Worm (Caenorhabditis elegans) whole organism, L2 larva: ENCODE measurements around the gene B0222.15.
A peak's percentile ranks its signal among the peaks of the same experiment; 100 is the strongest.

Source experiments
- C34F6.9 ChIP-seq: fragments of 150-350 bp; optimal IDR thresholded peaks from 2 replicates; lab custom pipeline; 2014; ENCODE audit warnings: missing biosample characterization, missing genetic modification characterization
- F13H6.1 ChIP-seq: sonication (generic microtip); optimal IDR thresholded peaks from 2 replicates; lab custom pipeline; 2016; ENCODE audit warnings: missing genetic modification characterization, missing compliant biosample characterization
- R02D3.7 ChIP-seq: fragments of 150-350 bp; optimal IDR thresholded peaks from 2 replicates; lab custom pipeline; 2014; ENCODE audit warnings: missing biosample characterization, missing genetic modification characterization
- ZK546.5 ChIP-seq: sonication (generic microtip); optimal IDR thresholded peaks from 2 replicates; lab custom pipeline; 2017; ENCODE audit warnings: missing biosample characterization, missing genetic modification characterization
- alr-1 ChIP-seq: fragments of 150-350 bp; optimal IDR thresholded peaks from 2 replicates; lab custom pipeline; 2014; ENCODE audit warnings: missing biosample characterization, missing genetic modification characterization
- aly-2 ChIP-seq: fragments of 150-350 bp; optimal IDR thresholded peaks from 2 replicates; lab custom pipeline; 2014; ENCODE audit warnings: missing biosample characterization, missing genetic modification characterization
- ama-1 ChIP-seq: fragments of 150-350 bp; optimal IDR thresholded peaks from 2 replicates; lab custom pipeline; 2018; ENCODE audit warnings: inconsistent platforms
- ceh-16 ChIP-seq: fragments of 150-350 bp; optimal IDR thresholded peaks from 2 replicates; lab custom pipeline; 2014; ENCODE audit warnings: missing biosample characterization, missing genetic modification characterization
- crh-2 ChIP-seq: sonication (generic microtip); optimal IDR thresholded peaks from 2 replicates; lab custom pipeline; 2017; ENCODE audit warnings: missing biosample characterization, missing genetic modification characterization
- dmd-4 ChIP-seq: sonication (generic microtip); optimal IDR thresholded peaks from 2 replicates; lab custom pipeline; 2017; ENCODE audit warnings: missing biosample characterization, missing genetic modification characterization
- egl-27 ChIP-seq: sonication (generic microtip); optimal IDR thresholded peaks from 3 replicates; lab custom pipeline; 2017; ENCODE audit warnings: missing biosample characterization, missing genetic modification reagents, missing genetic modification characterization
- elt-3 ChIP-seq: sonication (generic microtip); optimal IDR thresholded peaks from 2 replicates; lab custom pipeline; 2017; ENCODE audit warnings: missing biosample characterization, missing genetic modification characterization
- fos-1 ChIP-seq: fragments of 150-350 bp; optimal IDR thresholded peaks from 2 replicates; lab custom pipeline; 2014; ENCODE audit warnings: missing biosample characterization, missing genetic modification characterization
- gmeb-1 ChIP-seq: fragments of 150-350 bp; optimal IDR thresholded peaks from 2 replicates; lab custom pipeline; 2014; ENCODE audit warnings: missing biosample characterization, missing genetic modification characterization
- lin-11 ChIP-seq: fragments of 150-350 bp; sonication (generic microtip); optimal IDR thresholded peaks from 2 replicates; lab custom pipeline; 2014; ENCODE audit warnings: missing biosample characterization, missing genetic modification characterization, inconsistent platforms, mixed read lengths
- lin-13 ChIP-seq: fragments of 150-350 bp; optimal IDR thresholded peaks from 2 replicates; lab custom pipeline; 2014; ENCODE audit warnings: missing biosample characterization, missing genetic modification reagents, missing genetic modification characterization
- mab-5 ChIP-seq: fragments of 150-350 bp; optimal IDR thresholded peaks from 2 replicates; lab custom pipeline; 2014; ENCODE audit warnings: missing biosample characterization, missing genetic modification characterization
- mdl-1 ChIP-seq, 2 experiments: fragments of 150-350 bp in 1 of 2; sonication (generic microtip) in 1 of 2; optimal IDR thresholded peaks; 2 replicates each; lab custom pipeline; 2017; ENCODE audit warnings: missing biosample characterization in 2 of 2, missing genetic modification characterization in 2 of 2
- nhr-10 ChIP-seq: sonication (generic microtip); optimal IDR thresholded peaks from 2 replicates; lab custom pipeline; 2017; ENCODE audit warnings: missing biosample characterization, missing genetic modification characterization
- nhr-11 ChIP-seq: fragments of 150-350 bp; optimal IDR thresholded peaks from 2 replicates; lab custom pipeline; 2014; ENCODE audit warnings: missing biosample characterization, missing genetic modification characterization
- nhr-12 ChIP-seq: fragments of 150-350 bp; optimal IDR thresholded peaks from 2 replicates; lab custom pipeline; 2014; ENCODE audit warnings: missing biosample characterization, missing genetic modification characterization
- nhr-129 ChIP-seq: fragments of 150-350 bp; optimal IDR thresholded peaks from 2 replicates; lab custom pipeline; 2014; ENCODE audit warnings: missing biosample characterization, missing genetic modification characterization
- nhr-21 ChIP-seq: fragments of 150-350 bp; optimal IDR thresholded peaks from 2 replicates; lab custom pipeline; 2014; ENCODE audit warnings: missing biosample characterization, missing genetic modification characterization
- nhr-23 ChIP-seq: fragments of 150-350 bp; optimal IDR thresholded peaks from 2 replicates; lab custom pipeline; 2014; ENCODE audit warnings: missing biosample characterization, missing genetic modification reagents, missing genetic modification characterization
- nhr-237 ChIP-seq: fragments of 150-350 bp; optimal IDR thresholded peaks from 2 replicates; lab custom pipeline; 2014; ENCODE audit warnings: missing biosample characterization, missing genetic modification characterization
- nhr-6 ChIP-seq: fragments of 150-350 bp; optimal IDR thresholded peaks from 2 replicates; lab custom pipeline; 2014; ENCODE audit warnings: missing biosample characterization, missing genetic modification characterization
- sem-4 ChIP-seq: fragments of 150-350 bp; optimal IDR thresholded peaks from 2 replicates; lab custom pipeline; 2014; ENCODE audit warnings: missing biosample characterization, missing genetic modification reagents, missing genetic modification characterization
- sma-9 ChIP-seq, 2 experiments: fragments of 150-350 bp in 1 of 2; sonication (generic microtip) in 1 of 2; optimal IDR thresholded peaks; 2 replicates each; lab custom pipeline; 2014 to 2016; ENCODE audit warnings: missing genetic modification characterization in 2 of 2, mild to moderate bottlenecking in 1 of 2, missing biosample characterization in 1 of 2, missing compliant biosample characterization in 1 of 2, missing genetic modification reagents in 1 of 2, moderate library complexity in 1 of 2
- snpc-4 ChIP-seq: fragments of 150-350 bp; optimal IDR thresholded peaks from 2 replicates; lab custom pipeline; 2014; ENCODE audit warnings: missing biosample characterization, missing genetic modification characterization
- unc-55 ChIP-seq: fragments of 150-350 bp; sonication (generic microtip); optimal IDR thresholded peaks from 3 replicates; lab custom pipeline; 2014; ENCODE audit warnings: missing biosample characterization, missing genetic modification reagents, missing genetic modification characterization
- unc-62 ChIP-seq: fragments of 150-350 bp; optimal IDR thresholded peaks from 2 replicates; lab custom pipeline; 2014; ENCODE audit warnings: missing biosample characterization, missing genetic modification reagents, missing genetic modification characterization
- ztf-1 ChIP-seq: fragments of 200-800 bp; sonication (Bioruptor generic); conservative IDR thresholded peaks from 2 replicates; pipeline ENCODE4 v1.3.6; 2022; ENCODE audit warnings: missing genetic modification characterization, missing compliant biosample characterization
- ztf-11 ChIP-seq: sonication (generic microtip); optimal IDR thresholded peaks from 2 replicates; lab custom pipeline; 2017; ENCODE audit warnings: missing biosample characterization, missing genetic modification characterization
- ztf-4 ChIP-seq: fragments of 150-350 bp; optimal IDR thresholded peaks from 2 replicates; lab custom pipeline; 2014; ENCODE audit warnings: missing biosample characterization, missing genetic modification characterization

Gene B0222.15

ce11 chrV:9175218-9175837 is 18.7 kb upstream of the B0222.15 start, which contains the start of gene spas-1 (continued):
- TF ChIP-seq nhr-237 (tag; lab: Kevin White, UChicago) (no peak), mdl-1 (tag; optimal IDR thresholded peaks at IDR 0.05; lab: Kevin White, UChicago) (no peak), ztf-1 (GFP tag; lab: Robert Waterston, UW) (no peak), ztf-4 (tag; lab: Kevin White, UChicago) (peak; percentile 78), nhr-11 (tag; lab: Kevin White, UChicago) (no peak), gmeb-1 (tag; lab: Kevin White, UChicago) (peak; percentile 99), ztf-11 (tag; lab: Kevin White, UChicago) (no peak), nhr-23 (no peak), sem-4 (peak; percentile 75), dmd-4 (tag; lab: Kevin White, UChicago) (no peak), alr-1 (tag; lab: Kevin White, UChicago) (no peak), F13H6.1 (tag; lab: Kevin White, UChicago) (peak; percentile 88), lin-13 (GFP tag; lab: Kevin White, UChicago) (peak; percentile 87), crh-2 (tag; lab: Kevin White, UChicago) (peak; percentile 92), nhr-129 (peak; percentile 91), snpc-4 (peak; percentile 82), nhr-12 (no peak), nhr-10 (no peak), unc-62 (GFP tag; lab: Kevin White, UChicago) (peak; percentile 12), ama-1 (lab: Kevin White, UChicago) (no peak), R02D3.7 (peak; percentile 55), nhr-6 (peak; percentile 81), elt-3 (tag; lab: Kevin White, UChicago) (no peak), egl-27 (tag; lab: Kevin White, UChicago) (peak; percentile 74), ZK546.5 (no peak)

- TF ChIP-seq elt-3 (tag; lab: Kevin White, UChicago) = no peak
- TF ChIP-seq mdl-1 (tag; optimal IDR thresholded peaks at IDR 0.05; lab: Kevin White, UChicago) = no peak
- TF ChIP-seq ceh-16 (tag; lab: Kevin White, UChicago) = no peak
- no peak for TF ChIP-seq unc-55
- no peak for TF ChIP-seq aly-2 (tag; lab: Kevin White, UChicago)
- no peak for TF ChIP-seq ztf-11 (tag; lab: Kevin White, UChicago)
- no peak for TF ChIP-seq C34F6.9
- TF ChIP-seq, all 48 proteins: peak for 0
Observed at ce11 chrV:9173789-9174188, 17.2 kb upstream of the B0222.15 start, which contains the start of gene pqn-16. Gene pqn-16 (plus strand): TSS chrV:9174089.

ce11 chrV:9172989-9173388 is 16.4 kb upstream of the B0222.15 start, which contains the start of gene gad-3:
Gene gad-3 (minus strand): TSS chrV:9173005.
- TF ChIP-seq ztf-11 (tag; lab: Kevin White, UChicago) = no peak
- TF ChIP-seq ama-1 (lab: Kevin White, UChicago) = no peak
- peak; percentile 44 for TF ChIP-seq fos-1 (tag; lab: Kevin White, UChicago)
- TF ChIP-seq ZK546.5 = no peak
- no peak for TF ChIP-seq egl-27 (tag; lab: Kevin White, UChicago)
- no peak for TF ChIP-seq alr-1 (tag; lab: Kevin White, UChicago)

ce11 chrV:9168089-9168488 is 11.5 kb upstream of the B0222.15 start, which contains the start of gene B0222.11:
Gene B0222.11 (minus strand): TSS chrV:9168189.
- no peak for TF ChIP-seq ztf-1 (GFP tag; lab: Robert Waterston, UW)
- no peak for TF ChIP-seq sma-9 (GFP tag; optimal IDR thresholded peaks at IDR 0.05; lab: Kevin White, UChicago)
- TF ChIP-seq sma-9 (tag; optimal IDR thresholded peaks at IDR 0.05; lab: Kevin White, UChicago) = no peak
- no peak for TF ChIP-seq ztf-4 (tag; lab: Kevin White, UChicago)
- TF ChIP-seq elt-3 (tag; lab: Kevin White, UChicago) = no peak
- TF ChIP-seq unc-62 (GFP tag; lab: Kevin White, UChicago) = no peak
- no peak for TF ChIP-seq lin-11 (tag; lab: Kevin White, UChicago)
- TF ChIP-seq lin-13 (GFP tag; lab: Kevin White, UChicago) = no peak
- TF ChIP-seq mab-5 (tag; lab: Kevin White, UChicago) = no peak
- TF ChIP-seq nhr-23 = no peak
- no peak for TF ChIP-seq egl-27 (tag; lab: Kevin White, UChicago)
- TF ChIP-seq nhr-21 (tag; lab: Kevin White, UChicago) = no peak
